Fruit fly (Drosophila melanogaster): ENCODE results near the gene Rint1.

The Rint1 gene

DNA sequence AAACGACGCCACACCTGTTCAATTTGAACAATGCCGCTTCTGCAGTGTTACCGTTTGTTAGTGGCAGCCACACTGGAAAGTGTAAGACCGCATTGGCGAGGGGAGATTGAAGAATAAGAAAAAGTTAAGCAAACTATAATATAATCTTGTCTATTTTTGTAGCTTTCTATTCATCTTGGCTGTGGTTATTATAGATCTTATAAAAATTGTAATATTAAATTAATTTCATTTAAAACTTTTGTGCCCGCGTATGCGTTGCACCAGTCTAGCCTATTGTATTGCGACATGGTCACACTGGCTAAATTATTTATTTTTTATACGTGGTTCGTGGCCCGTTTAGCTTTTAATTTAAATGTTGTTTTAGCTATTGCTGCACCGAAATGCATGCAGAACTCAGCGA lies at the start of gene Rint1, which contains the start of gene RhoGEF4 (continued):
- no peak for TF ChIP-seq CG14860 (GFP tag; IDR thresholded peaks at IDR 0.05; ENCODE audit: partially characterized antibody)
- peak; percentile 71 for TF ChIP-seq al (GFP tag; IDR thresholded peaks at IDR 0.05)
- TF ChIP-seq wek (GFP tag; optimal IDR thresholded peaks at IDR 0.05) = no peak
- no peak for TF ChIP-seq Jarid2 (GFP tag; optimal IDR thresholded peaks at IDR 0.05)
- TF ChIP-seq Sry-β (GFP tag; optimal IDR thresholded peaks at IDR 0.05) = peak; percentile 5
- no peak for TF ChIP-seq CG9876 (GFP tag; optimal IDR thresholded peaks at IDR 0.05)
- no peak for TF ChIP-seq CG7963 (GFP tag; IDR thresholded peaks at IDR 0.05; ENCODE audit: partially characterized antibody)
- no peak for TF ChIP-seq gsb (GFP tag; IDR thresholded peaks at IDR 0.05)
- TF ChIP-seq usp (GFP tag; optimal IDR thresholded peaks at IDR 0.05) = no peak
- no peak for TF ChIP-seq corto (GFP tag; optimal IDR thresholded peaks at IDR 0.05)
- TF ChIP-seq exex (tag; optimal IDR thresholded peaks at IDR 0.05) = no peak
- peak; percentile 46 for TF ChIP-seq CG12104 (GFP tag; optimal IDR thresholded peaks at IDR 0.05)
- TF ChIP-seq fd96Cb (tag; optimal IDR thresholded peaks at IDR 0.05) = peak; percentile 43
- TF ChIP-seq CG2875 (GFP tag; optimal IDR thresholded peaks at IDR 0.05) = no peak
- TF ChIP-seq croc (GFP tag; conservative IDR thresholded peaks at IDR 0.05) = peak; percentile 47; the same call in 1 of the 3 replicates
- TF ChIP-seq CG2199 (GFP tag; IDR thresholded peaks at IDR 0.05) = no peak
- TF ChIP-seq Myb (GFP tag; optimal IDR thresholded peaks at IDR 0.05) = peak; percentile 79
- no peak for TF ChIP-seq lov (optimal IDR thresholded peaks at IDR 0.05)
- peak; percentile 39; the same call in 1 of the 3 replicates for TF ChIP-seq lov (GFP tag; IDR thresholded peaks at IDR 0.05)
- 0 out of 3 replicates have a peak, but pooled peaks have one; percentile 41 for TF ChIP-seq ase (GFP tag; IDR thresholded peaks at IDR 0.05)
- no peak for TF ChIP-seq tio (GFP tag; optimal IDR thresholded peaks at IDR 0.05)
- TF ChIP-seq Xrp1 (GFP tag; IDR thresholded peaks at IDR 0.05) = peak; percentile 72
- TF ChIP-seq Neu2 (GFP tag; optimal IDR thresholded peaks at IDR 0.05; ENCODE audit: borderline replicate concordance) = no peak
- peak; percentile 73 for TF ChIP-seq wdn (GFP tag; IDR thresholded peaks at IDR 0.05)
- TF ChIP-seq Meics (GFP tag; optimal IDR thresholded peaks at IDR 0.05) = peak; percentile 38

DNA sequence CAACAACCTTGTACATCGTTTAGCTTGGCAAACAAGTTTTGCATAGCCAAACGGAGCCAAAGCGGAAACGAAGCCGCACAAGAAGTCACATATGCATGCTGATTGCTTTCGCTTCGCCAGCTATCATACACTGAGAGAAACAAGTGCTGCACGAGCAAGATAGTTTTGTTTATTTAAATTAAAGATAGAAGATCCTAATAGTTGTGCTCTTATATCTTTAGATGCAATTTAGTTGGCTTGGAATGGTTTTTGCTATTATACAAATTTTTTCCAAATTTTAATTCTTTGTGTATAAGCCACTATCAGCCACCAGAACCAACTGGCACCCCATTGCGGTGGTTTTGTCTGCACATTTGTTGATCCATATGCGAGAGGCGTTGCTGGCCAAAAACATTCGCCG lies 39.9 kb upstream of the Rint1 start:
- TF ChIP-seq gem (tag; optimal IDR thresholded peaks at IDR 0.05) = peak; percentile 14
- TF ChIP-seq CG11504 (tag; optimal IDR thresholded peaks at IDR 0.05) = peak; percentile 7
- no peak for TF ChIP-seq Vsx1 (GFP tag; optimal IDR thresholded peaks at IDR 0.05)
- peak; percentile 20 for TF ChIP-seq dmrt99B (tag; optimal IDR thresholded peaks at IDR 0.05)
- no peak for TF ChIP-seq CG9609 (GFP tag; optimal IDR thresholded peaks at IDR 0.05)
- TF ChIP-seq sisA (GFP tag; IDR thresholded peaks at IDR 0.05) = no peak
- no peak for TF ChIP-seq Ptx1 (GFP tag; IDR thresholded peaks at IDR 0.05)
- TF ChIP-seq klu (GFP tag; IDR thresholded peaks at IDR 0.05) = no peak
- no peak for TF ChIP-seq CG8478 (optimal IDR thresholded peaks at IDR 0.05)
- TF ChIP-seq lmd (GFP tag; IDR thresholded peaks at IDR 0.05) = peak; percentile 26; the same call in 1 of the 2 replicates
- TF ChIP-seq sens (GFP tag) = peak; percentile 74
- TF ChIP-seq CG12155 (GFP tag; optimal IDR thresholded peaks at IDR 0.05) = no peak
- TF ChIP-seq tgo (GFP tag; IDR thresholded peaks at IDR 0.05) = peak; percentile 16; the same call in 1 of the 3 replicates
- peak; percentile 32; the same call in 1 of the 2 replicates for TF ChIP-seq Drgx (GFP tag; IDR thresholded peaks at IDR 0.05)

DNA sequence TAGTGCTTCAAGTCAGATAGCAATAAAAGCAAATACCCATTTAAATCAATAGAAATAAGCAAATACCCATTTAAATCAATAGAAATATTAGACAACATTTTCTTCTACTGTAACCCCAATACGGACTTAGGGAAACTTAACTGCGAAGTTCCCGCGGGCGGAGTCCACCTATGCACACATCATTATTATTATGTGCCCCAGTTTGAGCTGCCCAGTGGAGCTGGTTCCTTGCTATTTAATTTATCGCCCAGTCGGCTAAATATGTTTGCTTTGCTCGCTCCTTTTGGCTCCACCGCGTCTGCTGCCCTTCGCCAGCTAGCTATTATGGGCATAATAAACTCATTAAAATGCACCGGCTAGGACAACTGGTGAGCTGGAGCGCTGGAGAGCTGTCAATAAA lies 22.8 kb upstream of the Rint1 start:
- TF ChIP-seq Fer3 (tag; optimal IDR thresholded peaks at IDR 0.05) = no peak
- TF ChIP-seq Ets65A (GFP tag) = peak; percentile 90
- no peak for TF ChIP-seq croc (GFP tag; conservative IDR thresholded peaks at IDR 0.05)
- no peak for TF ChIP-seq CG15011 (GFP tag; optimal IDR thresholded peaks at IDR 0.05)
- TF ChIP-seq CG42726 (GFP tag; IDR thresholded peaks at IDR 0.05; ENCODE audit: partially characterized antibody) = no peak
- TF ChIP-seq chinmo (GFP tag; IDR thresholded peaks at IDR 0.05; ENCODE audit: partially characterized antibody) = no peak
- TF ChIP-seq odd (GFP tag; optimal IDR thresholded peaks at IDR 0.05) = no peak
- TF ChIP-seq sr (GFP tag; IDR thresholded peaks at IDR 0.05) = no peak
- no peak for TF ChIP-seq nmo (GFP tag; optimal IDR thresholded peaks at IDR 0.05)
- no peak for TF ChIP-seq CG15601 (tag; optimal IDR thresholded peaks at IDR 0.05)
- TF ChIP-seq CG11723 (GFP tag; optimal IDR thresholded peaks at IDR 0.05) = no peak
- no peak for TF ChIP-seq CG6175 (GFP tag; IDR thresholded peaks at IDR 0.05)
- no peak for TF ChIP-seq inv (GFP tag; IDR thresholded peaks at IDR 0.05; ENCODE audit: partially characterized antibody)
- TF ChIP-seq Hr39 (optimal IDR thresholded peaks at IDR 0.05) = no peak
- TF ChIP-seq sens (GFP tag) = peak; percentile 65

All from whole organism, embryonic.